Fruit fly (Drosophila melanogaster) Kc167 (cell line): Measurements from ENCODE around the gene Cfp1.

Experiments
- Myc ChIP-seq: fragments of >200 bp; optimal IDR thresholded peaks from 2 replicates; lab custom pipeline; 2017; ENCODE audit warnings: missing external identifiers
- Sin3A ChIP-seq: fragments of >200 bp; optimal IDR thresholded peaks from 2 replicates; lab custom pipeline; 2018; ENCODE audit warnings: missing external identifiers
- h ChIP-seq: fragments of >200 bp; optimal IDR thresholded peaks from 3 replicates; lab custom pipeline; 2018; ENCODE audit warnings: missing external identifiers
- insv ChIP-seq: fragments of >200 bp; optimal IDR thresholded peaks from 3 replicates; lab custom pipeline; 2018; ENCODE audit warnings: missing external identifiers
- psq ChIP-seq: fragments of >200 bp; optimal IDR thresholded peaks from 2 replicates; lab custom pipeline; 2017; ENCODE audit warnings: missing external identifiers
- ttk ChIP-seq: sonication (Bioruptor generic); optimal IDR thresholded peaks from 2 replicates; lab custom pipeline; 2017; ENCODE audit warnings: missing external identifiers

Cfp1 gene

dm6 chrX:9250161-9250831 lies 22.5 kb downstream of the Cfp1 start, which contains the start of gene CG17754:
CG17754 (plus strand) TSS chrX:9250420.
- TF ChIP-seq insv (lab: Kevin White, UChicago) (no peak), psq (lab: Kevin White, UChicago) (no peak), Myc (no peak), ttk (no peak), h (lab: Kevin White, UChicago) (no peak)

- TF ChIP-seq Myc (no peak), Sin3A (lab: Kevin White, UChicago) (no peak), h (lab: Kevin White, UChicago) (no peak), psq (lab: Kevin White, UChicago) (no peak), insv (lab: Kevin White, UChicago) (no peak), ttk (no peak)
Observed at dm6 chrX:9248040-9248439, 24.7 kb downstream of the Cfp1 start.

dm6 chrX:9247171-9247783 lies 25.5 kb downstream of the Cfp1 start, which contains the start of the genes amx and Dsor1:
amx (minus strand) TSS chrX:9247336.
Dsor1 (plus strand) TSS chrX:9247342.
- TF ChIP-seq h (lab: Kevin White, UChicago) (no peak), insv (lab: Kevin White, UChicago) (no peak), psq (lab: Kevin White, UChicago) (no peak), ttk (no peak), Myc (no peak), Sin3A (lab: Kevin White, UChicago) (no peak)

- TF ChIP-seq Sin3A (lab: Kevin White, UChicago) (no peak), psq (lab: Kevin White, UChicago) (no peak), insv (lab: Kevin White, UChicago) (no peak)
Observed at dm6 chrX:9243417-9243884, 29.3 kb downstream of the Cfp1 start, which contains the start of the genes mxc and Larp7. mxc (minus strand) TSS chrX:9243467. Larp7 (plus strand) TSS chrX:9243817.

- TF ChIP-seq ttk (no peak), h (lab: Kevin White, UChicago) (no peak), Myc (no peak), Sin3A (lab: Kevin White, UChicago) (no peak), psq (lab: Kevin White, UChicago) (no peak), insv (lab: Kevin White, UChicago) (no peak)
Observed at dm6 chrX:9236485-9236884, 36.3 kb downstream of the Cfp1 start, which contains the start of gene Ir8a. Ir8a (minus strand) TSS chrX:9236585.

- no peak for TF ChIP-seq ttk
- no peak for TF ChIP-seq Myc
- TF ChIP-seq psq (lab: Kevin White, UChicago) = no peak
- no peak for TF ChIP-seq h (lab: Kevin White, UChicago)
- no peak for TF ChIP-seq insv (lab: Kevin White, UChicago)
- no peak for TF ChIP-seq Sin3A (lab: Kevin White, UChicago)
Observed at dm6 chrX:9232199-9232598, 40.6 kb downstream of the Cfp1 start, which contains the start of gene CG12121. CG12121 (minus strand) TSS chrX:9232378.

- TF ChIP-seq ttk (no peak), Myc (no peak), psq (lab: Kevin White, UChicago) (no peak), insv (lab: Kevin White, UChicago) (no peak), Sin3A (lab: Kevin White, UChicago) (no peak), h (lab: Kevin White, UChicago) (no peak)
Observed at dm6 chrX:9226837-9227236, 45.9 kb downstream of the Cfp1 start, which contains the start of gene Gr8a. Gr8a (plus strand) TSS chrX:9227137.

dm6 chrX:9225137-9225536 lies 47.6 kb downstream of the Cfp1 start, which contains the start of gene CG15370:
CG15370 (plus strand) TSS chrX:9225437.
- TF ChIP-seq h (lab: Kevin White, UChicago) (no peak), Myc (no peak), psq (lab: Kevin White, UChicago) (no peak), ttk (no peak), insv (lab: Kevin White, UChicago) (no peak), Sin3A (lab: Kevin White, UChicago) (no peak)

- TF ChIP-seq Myc (no peak), insv (lab: Kevin White, UChicago) (no peak), h (lab: Kevin White, UChicago) (no peak), Sin3A (lab: Kevin White, UChicago) (no peak), psq (lab: Kevin White, UChicago) (no peak), ttk (no peak)
Observed at dm6 chrX:9224423-9224822, 48.3 kb downstream of the Cfp1 start.

- TF ChIP-seq insv (lab: Kevin White, UChicago) (no peak), psq (lab: Kevin White, UChicago) (no peak), h (lab: Kevin White, UChicago) (no peak), Sin3A (lab: Kevin White, UChicago) (no peak), ttk (no peak), Myc (no peak)
Observed at dm6 chrX:9223182-9223581, 49.6 kb downstream of the Cfp1 start, which contains the start of gene t. t (minus strand) TSS chrX:9223257.

- TF ChIP-seq ttk (no peak), Myc (no peak), psq (lab: Kevin White, UChicago) (no peak), insv (lab: Kevin White, UChicago) (no peak), h (lab: Kevin White, UChicago) (no peak), Sin3A (lab: Kevin White, UChicago) (no peak)
Observed at dm6 chrX:9220434-9220833, 52.3 kb downstream of the Cfp1 start.
